Fruit fly (Drosophila melanogaster) whole organism, wandering third instar larva: ENCODE results near the gene Xport-B.

Experiments
- Abd-B ChIP-seq: fragments of >200 bp; optimal IDR thresholded peaks from 2 replicates; lab custom pipeline; 2017; ENCODE audit warnings: missing biosample characterization, missing genetic modification characterization
- Hnf4 ChIP-seq: fragments of 200-800 bp; sonication (Bioruptor generic); optimal IDR thresholded peaks from 2 replicates; lab custom pipeline; 2016; ENCODE audit warnings: missing biosample characterization, mild to moderate bottlenecking, missing genetic modification characterization
- Hr83 ChIP-seq: fragments of 200-300 bp; sonication (Bioruptor generic); optimal IDR thresholded peaks from 2 replicates; lab custom pipeline; 2016; ENCODE audit warnings: missing biosample characterization, mild to moderate bottlenecking, missing genetic modification characterization, moderate library complexity; ENCODE audit not compliant: poor library complexity, severe bottlenecking
- Jra ChIP-seq: sonication (Bioruptor generic); optimal IDR thresholded peaks from 2 replicates; lab custom pipeline; 2016; ENCODE audit warnings: missing biosample characterization, missing genetic modification characterization
- Mio ChIP-seq: sonication (Bioruptor generic); optimal IDR thresholded peaks from 2 replicates; lab custom pipeline; 2016; ENCODE audit warnings: missing biosample characterization, missing genetic modification characterization
- Myc ChIP-seq: fragments of >200 bp; optimal IDR thresholded peaks from 2 replicates; lab custom pipeline; 2017
- Rel ChIP-seq, 2 experiments: fragments of 200-800 bp; sonication (Bioruptor generic) in 1 of 2; optimal IDR thresholded peaks; 2 replicates in 1 of 2; 3 replicates in 1 of 2; lab custom pipeline; 2016 to 2019; ENCODE audit warnings: mild to moderate bottlenecking in 2 of 2, missing biosample characterization in 2 of 2, missing genetic modification characterization in 2 of 2, moderate library complexity in 1 of 2
- Sp1 ChIP-seq: fragments of 200-800 bp; sonication (Bioruptor generic); optimal IDR thresholded peaks from 3 replicates; lab custom pipeline; 2019; ENCODE audit warnings: missing biosample characterization, mild to moderate bottlenecking, missing genetic modification characterization, moderate library complexity
- pan ChIP-seq: fragments of >200 bp; optimal IDR thresholded peaks from 2 replicates; lab custom pipeline; 2017
- sage ChIP-seq: fragments of 200-800 bp; sonication (Bioruptor generic); optimal IDR thresholded peaks from 2 replicates; lab custom pipeline; 2016; ENCODE audit warnings: missing biosample characterization, mild to moderate bottlenecking, missing genetic modification characterization
- usp ChIP-seq: fragments of >200 bp; optimal IDR thresholded peaks from 2 replicates; lab custom pipeline; 2017; ENCODE audit warnings: missing biosample characterization, missing genetic modification characterization

DNA sequence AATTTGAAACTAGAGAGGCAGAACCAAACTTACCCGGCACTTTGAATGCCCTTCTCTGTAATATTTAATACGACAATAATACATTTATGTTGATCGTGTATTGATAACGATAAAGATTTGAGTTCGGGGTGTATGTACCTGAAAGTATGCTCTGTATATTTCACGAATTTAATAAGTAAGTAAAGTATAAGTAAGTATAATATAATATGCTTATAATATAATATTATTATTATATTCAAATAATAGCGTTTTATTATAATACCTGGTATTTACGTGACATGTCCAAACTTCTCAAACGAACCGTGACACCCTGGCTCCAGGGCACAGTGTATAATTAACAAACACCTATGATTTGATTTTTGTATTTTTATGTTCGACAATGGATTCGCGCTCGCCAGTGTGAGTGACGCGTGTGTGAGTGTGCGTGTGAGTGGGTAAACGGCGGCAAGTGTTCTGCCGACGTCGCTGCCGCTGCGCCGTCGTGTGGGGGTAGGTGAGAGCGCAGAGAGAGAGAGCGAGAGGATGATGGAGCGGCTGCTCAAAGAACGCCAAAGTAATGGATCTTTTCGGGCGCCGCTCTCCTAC, 25.5 kb downstream of the Xport-B start:
- no peak for TF ChIP-seq Sp1 (GFP tag; lab: Kevin White, UChicago)
- TF ChIP-seq sage (GFP tag; lab: Kevin White, UChicago): no peak
- TF ChIP-seq usp (GFP tag; lab: Kevin White, UChicago): no peak
- TF ChIP-seq Rel (GFP tag; optimal IDR thresholded peaks at IDR 0.05; lab: Kevin White, UChicago): no peak
- no peak for TF ChIP-seq Rel (tag; optimal IDR thresholded peaks at IDR 0.05; lab: Kevin White, UChicago)
- TF ChIP-seq Jra (GFP tag; lab: Kevin White, UChicago): no peak
- no peak for TF ChIP-seq Mio (GFP tag; lab: Kevin White, UChicago)
- no peak for TF ChIP-seq pan (lab: Kevin White, UChicago)
- TF ChIP-seq Hr83 (GFP tag; lab: Kevin White, UChicago): no peak
- no peak for TF ChIP-seq Abd-B (GFP tag; lab: Kevin White, UChicago)
- no peak for TF ChIP-seq Hnf4
- no peak for TF ChIP-seq Myc (lab: Kevin White, UChicago)
